Fruit fly (Drosophila melanogaster) S2 (cell line): Measurements from ENCODE around the gene Ugt303B2.

ENCODE experiments used
- CG8478 ChIP-seq: fragments of >200 bp; optimal IDR thresholded peaks from 2 replicates; lab custom pipeline; 2018
- CTCF ChIP-seq, 2 experiments: fragments of >200 bp; optimal IDR thresholded peaks; 2 replicates each; lab custom pipeline; 2018

dm6 chr3R:23509408-23509940, 29.2 kb downstream of the Ugt303B2 start:
- TF ChIP-seq CG8478 (lab: Kevin White, UChicago) = no peak
- peak; percentile 72 to 81 for TF ChIP-seq CTCF (optimal IDR thresholded peaks at IDR 0.05; lab: Kevin White, UChicago)
